Fruit fly (Drosophila melanogaster) S2 (cell line): ENCODE measurements around the gene CG46462.

Experiments
- CG8478 ChIP-seq: fragments of >200 bp; optimal IDR thresholded peaks from 2 replicates; lab custom pipeline; 2018
- CTCF ChIP-seq, 2 experiments: fragments of >200 bp; optimal IDR thresholded peaks; 2 replicates each; lab custom pipeline; 2018

- no peak for TF ChIP-seq CTCF (optimal IDR thresholded peaks at IDR 0.05; lab: Kevin White, UChicago)
- TF ChIP-seq CG8478, result no peak
Observed at dm6 chr3L:19898547-19899282, 32.8 kb upstream of the CG46462 start.
